Fruit fly (Drosophila melanogaster): ENCODE results near the gene Acn.

- TF ChIP-seq achi (GFP tag; optimal IDR thresholded peaks at IDR 0.05) (no peak), Eip93F (GFP tag; optimal IDR thresholded peaks at IDR 0.05) (no peak), Eip78C (GFP tag) (no peak), CG15336 (GFP tag; IDR thresholded peaks at IDR 0.05) (no peak), cyc (GFP tag; optimal IDR thresholded peaks at IDR 0.05) (no peak), eg (GFP tag; IDR thresholded peaks at IDR 0.05) (no peak), Sox102F (GFP tag; optimal IDR thresholded peaks at IDR 0.05) (no peak), Blimp-1 (GFP tag; optimal IDR thresholded peaks at IDR 0.05) (no peak), CG16779 (tag; optimal IDR thresholded peaks at IDR 0.05) (no peak), Ets96B (tag; optimal IDR thresholded peaks at IDR 0.05) (no peak), Lpt (GFP tag; optimal IDR thresholded peaks at IDR 0.05) (no peak), Eip75B (GFP tag; optimal IDR thresholded peaks at IDR 0.05) (no peak), esn (GFP tag; optimal IDR thresholded peaks at IDR 0.05) (no peak), pdm3 (GFP tag; optimal IDR thresholded peaks at IDR 0.05) (no peak)
These were observed 38.2 kb downstream of the Acn start for dm6 chr2L:19083320-19083764.
